Fruit fly (Drosophila melanogaster): ENCODE measurements around the gene CG46025.

DNA sequence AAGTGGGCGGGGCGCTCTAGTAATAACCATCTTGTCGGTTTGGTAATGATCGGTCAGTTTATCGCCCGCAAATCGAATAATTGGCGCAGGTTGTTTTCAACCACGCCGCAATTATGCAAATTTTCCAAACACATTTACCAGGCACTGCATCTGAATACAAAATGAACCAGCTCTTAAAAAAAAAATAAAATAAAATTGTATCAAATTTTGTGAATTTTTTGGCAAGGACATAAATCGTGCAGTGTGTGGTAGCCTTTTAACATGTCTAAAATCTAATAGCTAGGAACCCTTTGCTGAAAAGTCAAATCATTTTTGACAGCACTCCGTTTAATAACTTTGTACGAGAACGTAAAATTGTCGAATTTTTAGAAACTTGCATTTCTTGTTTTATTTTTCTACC is 7.0 kb upstream of the CG46025 start, which contains the start of gene ATPsynGL:
- TF ChIP-seq slbo (GFP tag; IDR thresholded peaks at IDR 0.05): no peak
- no peak for TF ChIP-seq az2 (GFP tag; optimal IDR thresholded peaks at IDR 0.05)
- no peak for TF ChIP-seq sima (GFP tag; optimal IDR thresholded peaks at IDR 0.05)
- TF ChIP-seq sd (tag; optimal IDR thresholded peaks at IDR 0.05): no peak
- no peak for TF ChIP-seq CG31388 (GFP tag; optimal IDR thresholded peaks at IDR 0.05)
- TF ChIP-seq Ravus (GFP tag; IDR thresholded peaks at IDR 0.05): no peak
- no peak for TF ChIP-seq vfl (GFP tag; optimal IDR thresholded peaks at IDR 0.05)
- no peak for TF ChIP-seq lilli (GFP tag; optimal IDR thresholded peaks at IDR 0.05)

Data from whole organism, embryonic.